Fruit fly (Drosophila melanogaster) whole organism, embryonic: ENCODE results near the gene CG11811.

Experiments used
- Bdp1 ChIP-seq: fragments of 200-800 bp; sonication (Bioruptor generic); optimal IDR thresholded peaks from 3 replicates; lab custom pipeline; 2016; ENCODE audit warnings: missing biosample characterization, missing genetic modification characterization
- CG10431 ChIP-seq: fragments of 200-800 bp; sonication (Bioruptor generic); optimal IDR thresholded peaks from 3 replicates; lab custom pipeline; 2018; ENCODE audit warnings: missing biosample characterization, mild to moderate bottlenecking, missing genetic modification characterization
- CG11504 ChIP-seq: fragments of 200-800 bp; sonication (Bioruptor generic); optimal IDR thresholded peaks from 3 replicates; lab custom pipeline; 2019; ENCODE audit warnings: missing biosample characterization, mild to moderate bottlenecking, missing genetic modification characterization, moderate library complexity
- CG12744 ChIP-seq: fragments of 200-800 bp; sonication (Bioruptor generic); optimal IDR thresholded peaks from 2 replicates; lab custom pipeline; 2016; ENCODE audit warnings: missing biosample characterization, missing genetic modification characterization
- CG1832 ChIP-seq: fragments of 200-800 bp; sonication (Bioruptor generic); optimal IDR thresholded peaks from 2 replicates; lab custom pipeline; 2017; ENCODE audit warnings: missing biosample characterization, mild to moderate bottlenecking, missing genetic modification characterization, inconsistent platforms
- CG33213 ChIP-seq: fragments of 200-800 bp; sonication (Bioruptor generic); optimal IDR thresholded peaks from 3 replicates; lab custom pipeline; 2016; ENCODE audit warnings: missing biosample characterization, missing genetic modification characterization
- CG4617 ChIP-seq: fragments of 200-800 bp; sonication (Bioruptor generic); optimal IDR thresholded peaks from 3 replicates; lab custom pipeline; 2016; ENCODE audit warnings: missing biosample characterization, missing genetic modification characterization, borderline replicate concordance
- CG4707 ChIP-seq: fragments of 200-800 bp; sonication (Bioruptor generic); optimal IDR thresholded peaks from 2 replicates; lab custom pipeline; 2018; ENCODE audit warnings: missing biosample characterization, mild to moderate bottlenecking, missing genetic modification characterization, moderate library complexity
- CG7786 ChIP-seq: fragments of 200-800 bp; sonication (Bioruptor generic); optimal IDR thresholded peaks from 2 replicates; lab custom pipeline; 2016; ENCODE audit warnings: missing biosample characterization, missing genetic modification characterization
- CG9215 ChIP-seq: fragments of 200-800 bp; sonication (Bioruptor generic); IDR thresholded peaks from 2 replicates; pipeline ENCODE4 v1.3.6; 2022; ENCODE audit warnings: missing biosample characterization, missing genetic modification characterization
- CG9609 ChIP-seq: fragments of 200-800 bp; sonication (Bioruptor generic); optimal IDR thresholded peaks from 3 replicates; lab custom pipeline; 2016; ENCODE audit warnings: missing biosample characterization, missing genetic modification characterization
- CoRest ChIP-seq: fragments of 200-800 bp; sonication (Bioruptor generic); optimal IDR thresholded peaks from 3 replicates; lab custom pipeline; 2018; ENCODE audit warnings: missing biosample characterization, mild to moderate bottlenecking, missing genetic modification characterization, moderate library complexity
- D19A ChIP-seq: fragments of 200-800 bp; optimal IDR thresholded peaks from 3 replicates; lab custom pipeline; 2019; ENCODE audit warnings: missing biosample characterization, mild to moderate bottlenecking, missing genetic modification characterization, moderate library complexity
- HLH4C ChIP-seq: fragments of 200-800 bp; sonication (Bioruptor generic); IDR thresholded peaks from 3 replicates; pipeline ENCODE4 v1.3.6; 2022; ENCODE audit warnings: missing biosample characterization, missing genetic modification characterization; ENCODE audit not compliant: partially characterized antibody
- HLHmδ ChIP-seq: fragments of 200-800 bp; sonication (Bioruptor generic); optimal IDR thresholded peaks from 2 replicates; lab custom pipeline; 2018; ENCODE audit warnings: missing biosample characterization, mild to moderate bottlenecking, missing genetic modification characterization, moderate library complexity
- Hsf ChIP-seq: fragments of 200-800 bp; sonication (Bioruptor generic); optimal IDR thresholded peaks from 3 replicates; lab custom pipeline; 2016; ENCODE audit warnings: missing biosample characterization, missing genetic modification characterization
- Jarid2 ChIP-seq: fragments of 200-800 bp; sonication (Bioruptor generic); optimal IDR thresholded peaks from 3 replicates; lab custom pipeline; 2017; ENCODE audit warnings: mild to moderate bottlenecking, missing biosample characterization, missing genetic modification reagents, missing genetic modification characterization
- PHDP ChIP-seq: fragments of 200-800 bp; sonication (Bioruptor generic); optimal IDR thresholded peaks from 3 replicates; lab custom pipeline; 2018; ENCODE audit warnings: missing biosample characterization, mild to moderate bottlenecking, missing genetic modification characterization, moderate library complexity
- Pdp1 ChIP-seq, 2 experiments: fragments of 200-800 bp; sonication (Bioruptor generic); optimal IDR thresholded peaks; 3 replicates each; lab custom pipeline; 2016; ENCODE audit warnings: missing biosample characterization in 2 of 2, missing genetic modification characterization in 2 of 2, mild to moderate bottlenecking in 1 of 2, moderate library complexity in 1 of 2
- Sox102F ChIP-seq: fragments of 200-800 bp; sonication (Bioruptor generic); optimal IDR thresholded peaks from 2 replicates; lab custom pipeline; 2018; ENCODE audit warnings: missing biosample characterization, mild to moderate bottlenecking, missing genetic modification characterization, moderate library complexity
- bbx ChIP-seq: fragments of 200-800 bp; sonication (Bioruptor generic); IDR thresholded peaks from 2 replicates; pipeline ENCODE4 v1.3.6; 2022; ENCODE audit warnings: missing biosample characterization, missing genetic modification characterization; ENCODE audit not compliant: partially characterized antibody
- cato ChIP-seq: fragments of 200-800 bp; sonication (Bioruptor generic); optimal IDR thresholded peaks from 2 replicates; lab custom pipeline; 2016; ENCODE audit warnings: missing biosample characterization, missing genetic modification characterization, borderline replicate concordance
- chm ChIP-seq: fragments of 200-800 bp; sonication (Bioruptor generic); IDR thresholded peaks from 2 replicates; pipeline ENCODE4 v1.3.6; 2022; ENCODE audit warnings: missing biosample characterization, missing genetic modification characterization
- ci ChIP-seq: fragments of 200-800 bp; sonication (Bioruptor generic); IDR thresholded peaks from 3 replicates; pipeline ENCODE4 v1.3.6; 2022; ENCODE audit warnings: missing biosample characterization, missing genetic modification characterization
- corto ChIP-seq: fragments of 200-800 bp; sonication (Bioruptor generic); optimal IDR thresholded peaks from 2 replicates; lab custom pipeline; 2016; ENCODE audit warnings: missing biosample characterization, mild to moderate bottlenecking, missing genetic modification characterization, moderate library complexity
- danr ChIP-seq: fragments of 200-800 bp; sonication (Bioruptor generic); IDR thresholded peaks from 2 replicates; pipeline ENCODE4 v1.3.6; 2022; ENCODE audit warnings: missing biosample characterization, missing genetic modification characterization
- eve ChIP-seq, 2 experiments: fragments of >200 bp; optimal IDR thresholded peaks; 2 replicates each; lab custom pipeline; 2017; ENCODE audit warnings: missing biosample characterization in 2 of 2, missing genetic modification characterization in 2 of 2
- hth ChIP-seq: fragments of >200 bp; optimal IDR thresholded peaks from 2 replicates; lab custom pipeline; 2017; ENCODE audit warnings: inconsistent platforms
- insv ChIP-seq, 2 experiments: fragments of 200-800 bp; sonication (Bioruptor generic); optimal IDR thresholded peaks; 3 replicates each; lab custom pipeline; 2016 to 2018; ENCODE audit warnings: missing biosample characterization in 2 of 2, missing genetic modification characterization in 2 of 2
- inv ChIP-seq: fragments of 200-800 bp; sonication (Bioruptor generic); IDR thresholded peaks from 2 replicates; pipeline ENCODE4 v1.3.6; 2022; ENCODE audit warnings: missing biosample characterization, missing genetic modification characterization; ENCODE audit not compliant: partially characterized antibody
- lilli ChIP-seq: fragments of 200-800 bp; sonication (Bioruptor generic); optimal IDR thresholded peaks from 3 replicates; lab custom pipeline; 2016; ENCODE audit warnings: missing biosample characterization, missing genetic modification characterization
- prd ChIP-seq, 3 experiments: fragments of >200 bp in 2 of 3; fragments of 200-800 bp in 1 of 3; sonication (Bioruptor generic) in 1 of 3; optimal IDR thresholded peaks in 2 of 3; IDR thresholded peaks in 1 of 3; 2 replicates in 2 of 3; 3 replicates in 1 of 3; pipeline versions ENCODE4 v1.3.6 to Lab custom; 2017 to 2022; ENCODE audit warnings: missing biosample characterization in 1 of 3, missing genetic modification characterization in 1 of 3
- pros ChIP-seq: fragments of 200-800 bp; sonication (Bioruptor generic); optimal IDR thresholded peaks from 3 replicates; lab custom pipeline; 2019; ENCODE audit warnings: missing biosample characterization, mild to moderate bottlenecking, missing genetic modification characterization, moderate library complexity
- psq ChIP-seq: fragments of 200-800 bp; sonication (Bioruptor generic); optimal IDR thresholded peaks from 2 replicates; lab custom pipeline; 2017; ENCODE audit warnings: missing biosample characterization, missing genetic modification characterization
- pum ChIP-seq: fragments of 200-800 bp; sonication (Bioruptor generic); optimal IDR thresholded peaks from 2 replicates; lab custom pipeline; 2016; ENCODE audit warnings: missing biosample characterization, missing genetic modification characterization
- repo ChIP-seq: fragments of 200-800 bp; sonication (Bioruptor generic); optimal IDR thresholded peaks from 2 replicates; lab custom pipeline; 2016; ENCODE audit warnings: missing biosample characterization, missing genetic modification characterization
- sna ChIP-seq: fragments of 200-800 bp; sonication (Bioruptor generic); IDR thresholded peaks from 2 replicates; pipeline ENCODE4 v1.3.6; 2022; ENCODE audit warnings: missing biosample characterization, missing genetic modification characterization; ENCODE audit not compliant: partially characterized antibody
- sqz ChIP-seq: fragments of 200-800 bp; sonication (Bioruptor generic); optimal IDR thresholded peaks from 3 replicates; lab custom pipeline; 2018; ENCODE audit warnings: missing biosample characterization, mild to moderate bottlenecking, missing genetic modification characterization
- ttk ChIP-seq: fragments of 200-800 bp; sonication (Bioruptor generic); IDR thresholded peaks from 2 replicates; pipeline ENCODE4 v2.1.2; 2022; ENCODE audit warnings: missing biosample characterization, missing genetic modification characterization
- vvl ChIP-seq: fragments of 200-800 bp; sonication (Bioruptor generic); IDR thresholded peaks from 2 replicates; pipeline ENCODE4 v1.3.6; 2022; ENCODE audit warnings: missing biosample characterization, missing genetic modification characterization

The CG11811 gene

DNA sequence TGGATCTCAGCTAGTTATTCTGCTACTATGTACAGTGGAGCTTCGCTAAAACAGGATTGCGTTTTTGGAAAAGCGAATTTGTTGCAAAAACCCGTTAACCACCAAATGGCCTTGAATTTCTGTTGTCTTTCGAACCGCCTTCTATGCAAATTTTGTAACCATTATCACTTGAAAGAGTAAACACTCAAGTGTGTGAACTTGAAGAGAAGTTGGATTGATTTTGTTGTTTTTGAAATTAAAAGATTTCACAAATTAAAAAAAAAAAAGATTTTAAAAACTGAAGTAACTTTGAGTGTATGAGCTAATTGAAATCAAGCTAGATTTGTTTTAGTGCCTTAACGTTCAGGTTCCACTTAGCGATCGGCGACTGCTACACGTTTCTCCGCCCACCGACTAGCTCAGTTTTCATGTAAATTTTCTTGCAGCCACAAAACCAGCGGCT is 6.9 kb upstream of the CG11811 start (continued):
- TF ChIP-seq Sox102F (GFP tag; lab: Kevin White, UChicago): no peak
- TF ChIP-seq CG10431: no peak
- peak; percentile 61 for TF ChIP-seq repo
- TF ChIP-seq HLHmδ (GFP tag; lab: Kevin White, UChicago): no peak
- TF ChIP-seq chm (GFP tag; lab: Robert Waterston, UW): peak; percentile 35; the same call in 1 of the 2 replicates
- no peak for TF ChIP-seq hth (lab: Kevin White, UChicago)
- TF ChIP-seq Jarid2 (GFP tag; lab: Kevin White, UChicago): peak; percentile 48
- TF ChIP-seq CG1832: no peak
- no peak for TF ChIP-seq HLH4C
- peak; percentile 57 for TF ChIP-seq CG7786 (GFP tag; lab: Kevin White, UChicago)
- no peak for TF ChIP-seq inv (GFP tag; lab: Robert Waterston, UW)
- TF ChIP-seq CG9609 (GFP tag; lab: Kevin White, UChicago): peak; percentile 32
- peak; percentile 17 for TF ChIP-seq PHDP (tag; lab: Kevin White, UChicago)
- TF ChIP-seq CG9215 (GFP tag; lab: Robert Waterston, UW): peak; percentile 68
- TF ChIP-seq ttk (GFP tag; lab: Robert Waterston, UW): peak; percentile 54
- TF ChIP-seq CG33213: peak; percentile 71
- TF ChIP-seq ci (GFP tag; lab: Robert Waterston, UW): peak; percentile 79
- TF ChIP-seq corto (GFP tag; lab: Kevin White, UChicago): no peak
- peak; percentile 13 for TF ChIP-seq CG12744 (GFP tag; lab: Kevin White, UChicago)
- TF ChIP-seq CG4707 (GFP tag; lab: Kevin White, UChicago): no peak
- TF ChIP-seq CG4617 (GFP tag; lab: Kevin White, UChicago): no peak
- no peak for TF ChIP-seq danr (GFP tag; lab: Robert Waterston, UW)
- TF ChIP-seq eve (GFP tag; optimal IDR thresholded peaks at IDR 0.05; lab: Kevin White, UChicago): no peak
- peak; percentile 81 for TF ChIP-seq CG11504 (tag; lab: Kevin White, UChicago)
- peak; percentile 9 for TF ChIP-seq Bdp1 (GFP tag; lab: Kevin White, UChicago)
- no peak for TF ChIP-seq insv (GFP tag; optimal IDR thresholded peaks at IDR 0.05; lab: Kevin White, UChicago)
- no peak for TF ChIP-seq prd (optimal IDR thresholded peaks at IDR 0.05; lab: Kevin White, UChicago)
- peak; percentile 82 for TF ChIP-seq prd (GFP tag; IDR thresholded peaks at IDR 0.05; lab: Robert Waterston, UW)
- TF ChIP-seq Hsf (GFP tag; lab: Kevin White, UChicago): peak; percentile 53
- no peak for TF ChIP-seq psq (GFP tag; lab: Kevin White, UChicago)
- TF ChIP-seq Pdp1 (GFP tag; optimal IDR thresholded peaks at IDR 0.05; lab: Kevin White, UChicago): peak; percentile 60 to 72
- TF ChIP-seq pum: peak; percentile 80
- TF ChIP-seq sna (GFP tag; lab: Robert Waterston, UW): 0 out of 2 replicates have a peak, but pooled peaks have one; percentile 15

dm6 chr3L:10684492-10684891 is 6.3 kb upstream of the CG11811 start:
- TF ChIP-seq CoRest (tag; lab: Kevin White, UChicago) (no peak), lilli (GFP tag; lab: Kevin White, UChicago) (no peak), cato (GFP tag; lab: Kevin White, UChicago) (no peak), pros (GFP tag; lab: Kevin White, UChicago) (peak; percentile 90), D19A (tag; lab: Kevin White, UChicago) (peak; percentile 79), vvl (GFP tag; lab: Robert Waterston, UW) (no peak), sqz (GFP tag; lab: Kevin White, UChicago) (peak; percentile 41), bbx (no peak)
